Fruit fly (Drosophila melanogaster): ENCODE results near the gene mtSSB.

The mtSSB gene

dm6 chr3R:16242461-16242934 is 37.4 kb upstream of the mtSSB start (continued):
- TF ChIP-seq cwo (GFP tag; optimal IDR thresholded peaks at IDR 0.05): peak; percentile 86
- TF ChIP-seq Optix (GFP tag; IDR thresholded peaks at IDR 0.05): no peak
- peak; percentile 95 for TF ChIP-seq CG12769 (tag; optimal IDR thresholded peaks at IDR 0.05)
- no peak for TF ChIP-seq CG10147 (GFP tag; optimal IDR thresholded peaks at IDR 0.05)
- TF ChIP-seq nau (GFP tag; optimal IDR thresholded peaks at IDR 0.05): peak; percentile 64
- TF ChIP-seq CG17912 (GFP tag; optimal IDR thresholded peaks at IDR 0.05): peak; percentile 66
- TF ChIP-seq crol (GFP tag; IDR thresholded peaks at IDR 0.05): no peak
- no peak for TF ChIP-seq unc-4 (GFP tag; IDR thresholded peaks at IDR 0.05; ENCODE audit: partially characterized antibody)
- TF ChIP-seq CG2712 (tag; optimal IDR thresholded peaks at IDR 0.05): peak; percentile 28
- no peak for TF ChIP-seq CG10321 (GFP tag; IDR thresholded peaks at IDR 0.05)
- TF ChIP-seq CG15601 (tag; optimal IDR thresholded peaks at IDR 0.05): peak; percentile 38
- TF ChIP-seq CG33213 (GFP tag; optimal IDR thresholded peaks at IDR 0.05): peak; percentile 23
- peak; percentile 56 for TF ChIP-seq tap (tag; optimal IDR thresholded peaks at IDR 0.05)
- TF ChIP-seq CG2129 (GFP tag; IDR thresholded peaks at IDR 0.05; ENCODE audit: partially characterized antibody): no peak
- TF ChIP-seq ab (GFP tag; optimal IDR thresholded peaks at IDR 0.05): peak; percentile 48
- peak; percentile 40 for TF ChIP-seq pzg (GFP tag; optimal IDR thresholded peaks at IDR 0.05)
- no peak for TF ChIP-seq E2f2 (GFP tag; IDR thresholded peaks at IDR 0.05)
- TF ChIP-seq bigmax (GFP tag; optimal IDR thresholded peaks at IDR 0.05): peak; percentile 21
- peak; percentile 29 for TF ChIP-seq zf30C (GFP tag; optimal IDR thresholded peaks at IDR 0.05)
- TF ChIP-seq ATbp (GFP tag; optimal IDR thresholded peaks at IDR 0.05): no peak
- no peak for TF ChIP-seq CG3065 (GFP tag; optimal IDR thresholded peaks at IDR 0.05)
- TF ChIP-seq Dp (GFP tag; optimal IDR thresholded peaks at IDR 0.05): peak; percentile 49
- no peak for TF ChIP-seq Dfd (GFP tag; optimal IDR thresholded peaks at IDR 0.05)
- no peak for TF ChIP-seq gcm2 (GFP tag; optimal IDR thresholded peaks at IDR 0.05)
- TF ChIP-seq Vsx1 (GFP tag; optimal IDR thresholded peaks at IDR 0.05): peak; percentile 46
- TF ChIP-seq fru (optimal IDR thresholded peaks at IDR 0.05): no peak
- TF ChIP-seq trem (tag; optimal IDR thresholded peaks at IDR 0.05): peak; percentile 50
- no peak for TF ChIP-seq gce (GFP tag; IDR thresholded peaks at IDR 0.05)
- no peak for TF ChIP-seq Ravus (GFP tag; IDR thresholded peaks at IDR 0.05)
- peak; percentile 99 for TF ChIP-seq CG8478 (optimal IDR thresholded peaks at IDR 0.05)
- no peak for TF ChIP-seq CG14441 (GFP tag; IDR thresholded peaks at IDR 0.05)
- peak; percentile 65 for TF ChIP-seq CG31365 (tag; optimal IDR thresholded peaks at IDR 0.05)
- no peak for TF ChIP-seq Mrtf (GFP tag; IDR thresholded peaks at IDR 0.05)
- no peak for TF ChIP-seq tx (GFP tag; optimal IDR thresholded peaks at IDR 0.05)
- peak; percentile 26 for TF ChIP-seq gsb-n (tag; optimal IDR thresholded peaks at IDR 0.05)
- no peak for TF ChIP-seq tio (GFP tag; optimal IDR thresholded peaks at IDR 0.05)
- TF ChIP-seq en (GFP tag; optimal IDR thresholded peaks at IDR 0.05): no peak
- TF ChIP-seq CG1832 (GFP tag; optimal IDR thresholded peaks at IDR 0.05): peak; percentile 100
- TF ChIP-seq insv (GFP tag; optimal IDR thresholded peaks at IDR 0.05): peak in 1 of 2 experiments; percentile 79
- no peak for TF ChIP-seq Awh (GFP tag; IDR thresholded peaks at IDR 0.05)
- TF ChIP-seq jumu (GFP tag; optimal IDR thresholded peaks at IDR 0.05): peak; percentile 14
- TF ChIP-seq Ssrp (tag; optimal IDR thresholded peaks at IDR 0.05): no peak
- no peak for TF ChIP-seq mam (GFP tag; optimal IDR thresholded peaks at IDR 0.05)
- TF ChIP-seq zen (tag; optimal IDR thresholded peaks at IDR 0.05): peak; percentile 64
- TF ChIP-seq maf-S (GFP tag; optimal IDR thresholded peaks at IDR 0.05): peak; percentile 33
- no peak for TF ChIP-seq CG31388 (GFP tag; optimal IDR thresholded peaks at IDR 0.05)
- TF ChIP-seq CG4404 (GFP tag; IDR thresholded peaks at IDR 0.05): no peak
- TF ChIP-seq jigr1 (GFP tag; IDR thresholded peaks at IDR 0.05): no peak
- no peak for TF ChIP-seq slou (GFP tag; optimal IDR thresholded peaks at IDR 0.05)
- TF ChIP-seq ttk (GFP tag; IDR thresholded peaks at IDR 0.05): no peak
- no peak for TF ChIP-seq Dip2 (GFP tag; IDR thresholded peaks at IDR 0.05)
- no peak for TF ChIP-seq ci (GFP tag; IDR thresholded peaks at IDR 0.05)
- TF ChIP-seq CG1602 (GFP tag; optimal IDR thresholded peaks at IDR 0.05): no peak

Data from whole organism, embryonic.